Worm (Caenorhabditis elegans): ENCODE measurements around the gene W04H10.6.

ce11 chrII:602020-602419, 6.2 kb downstream of the W04H10.6 start, which contains the start of gene nhl-3:
- TF ChIP-seq elt-3 (tag; optimal IDR thresholded peaks at IDR 0.05) (no peak), nhr-237 (tag; optimal IDR thresholded peaks at IDR 0.05) (no peak), nhr-76 (tag; optimal IDR thresholded peaks at IDR 0.05) (no peak), elt-1 (tag; optimal IDR thresholded peaks at IDR 0.05; ENCODE audit: borderline replicate concordance, insufficient read depth) (no peak), unc-39 (tag; optimal IDR thresholded peaks at IDR 0.05) (no peak), lin-13 (tag; optimal IDR thresholded peaks at IDR 0.05) (no peak), blmp-1 (tag; optimal IDR thresholded peaks at IDR 0.05) (no peak), snpc-4 (tag; optimal IDR thresholded peaks at IDR 0.05) (no peak), ces-1 (GFP tag; optimal IDR thresholded peaks at IDR 0.05) (no peak), hlh-1 (tag; optimal IDR thresholded peaks at IDR 0.05) (no peak), unc-62 (GFP tag; optimal IDR thresholded peaks at IDR 0.05) (no peak), nhr-12 (tag; optimal IDR thresholded peaks at IDR 0.05) (no peak), pha-4 (tag; optimal IDR thresholded peaks at IDR 0.05) (no peak), lin-32 (GFP tag; optimal IDR thresholded peaks at IDR 0.05) (no peak)
